Worm (Caenorhabditis elegans): Measurements from ENCODE around the gene cutl-2.

The cutl-2 gene

ce11 chrII:9691839-9692238 is 32.6 kb downstream of the cutl-2 start, which contains the start of gene nlp-11:
Gene nlp-11 (minus strand): TSS chrII:9691939.
- TF ChIP-seq snpc-1.3 (tag; optimal IDR thresholded peaks at IDR 0.05; ENCODE audit: insufficient read depth) (no peak), ceh-58 (GFP tag; IDR thresholded peaks at IDR 0.05) (no peak), nhr-179 (tag; optimal IDR thresholded peaks at IDR 0.05) (no peak), lin-54 (GFP tag; optimal IDR thresholded peaks at IDR 0.05) (no peak), efl-1 (GFP tag; optimal IDR thresholded peaks at IDR 0.05) (no peak), hsf-1 (GFP tag; IDR thresholded peaks at IDR 0.05) (no peak), gei-17 (GFP tag; optimal IDR thresholded peaks at IDR 0.05) (no peak), C06A6.2 (GFP tag; conservative IDR thresholded peaks at IDR 0.05) (no peak), madf-8 (GFP tag; conservative IDR thresholded peaks at IDR 0.05) (no peak), F55B11.4 (tag; optimal IDR thresholded peaks at IDR 0.05; ENCODE audit: borderline replicate concordance, insufficient read depth) (no peak), F10E7.11 (tag; optimal IDR thresholded peaks at IDR 0.05) (no peak), aptf-2 (GFP tag; conservative IDR thresholded peaks at IDR 0.05) (no peak), bed-1 (GFP tag; IDR thresholded peaks at IDR 0.05) (no peak), atf-7 (tag; optimal IDR thresholded peaks at IDR 0.05) (no peak), attf-6 (GFP tag; IDR thresholded peaks at IDR 0.05) (no peak), snpc-3.4 (tag; optimal IDR thresholded peaks at IDR 0.05) (no peak), ztf-18 (tag; optimal IDR thresholded peaks at IDR 0.05) (no peak), mcd-1 (GFP tag; IDR thresholded peaks at IDR 0.05) (no peak), D2030.7 (GFP tag; IDR thresholded peaks at IDR 0.05) (no peak), egl-44 (GFP tag; IDR thresholded peaks at IDR 0.05) (no peak)

ce11 chrII:9690067-9690632 is 34.3 kb downstream of the cutl-2 start:
- no peak for TF ChIP-seq ccch-3 (GFP tag; optimal IDR thresholded peaks at IDR 0.05)
- no peak for TF ChIP-seq F52B5.7 (tag; optimal IDR thresholded peaks at IDR 0.05)
- TF ChIP-seq mxl-1 (tag; optimal IDR thresholded peaks at IDR 0.05): no peak
- no peak for TF ChIP-seq snpc-4 (GFP tag; optimal IDR thresholded peaks at IDR 0.05)
- TF ChIP-seq snpc-4 (tag; optimal IDR thresholded peaks at IDR 0.05): no peak
- TF ChIP-seq ztf-18 (tag; optimal IDR thresholded peaks at IDR 0.05): no peak
- TF ChIP-seq ets-4 (GFP tag; optimal IDR thresholded peaks at IDR 0.05): no peak
- TF ChIP-seq sptf-2 (GFP tag; optimal IDR thresholded peaks at IDR 0.05): no peak
- TF ChIP-seq F37B4.10 (GFP tag; IDR thresholded peaks at IDR 0.05): no peak
- no peak for TF ChIP-seq atf-7 (tag; optimal IDR thresholded peaks at IDR 0.05)
- no peak for TF ChIP-seq hmg-1.2 (GFP tag; IDR thresholded peaks at IDR 0.05)

- TF ChIP-seq ztf-3 (GFP tag; optimal IDR thresholded peaks at IDR 0.05) (no peak), ztf-26 (tag; optimal IDR thresholded peaks at IDR 0.05) (peak; percentile 14), hmg-1.2 (GFP tag; IDR thresholded peaks at IDR 0.05) (peak; percentile 69), lin-40 (tag; optimal IDR thresholded peaks at IDR 0.05) (peak; percentile 16), attf-3 (GFP tag; conservative IDR thresholded peaks at IDR 0.05) (peak; percentile 66), madf-6 (GFP tag; IDR thresholded peaks at IDR 0.05) (no peak), Y95B8A.8 (GFP tag; IDR thresholded peaks at IDR 0.05) (no peak), chd-7 (tag; optimal IDR thresholded peaks at IDR 0.05) (no peak), nhr-179 (tag; optimal IDR thresholded peaks at IDR 0.05) (no peak), nhr-80 (tag; optimal IDR thresholded peaks at IDR 0.05) (peak; percentile 31), hmg-20 (GFP tag; IDR thresholded peaks at IDR 0.05) (no peak), F23B12.7 (tag; optimal IDR thresholded peaks at IDR 0.05; ENCODE audit: insufficient read depth) (peak; percentile 7), nhr-90 (tag; optimal IDR thresholded peaks at IDR 0.05) (no peak), Y79H2A.3 (GFP tag; conservative IDR thresholded peaks at IDR 0.05) (no peak), unc-62 (GFP tag; optimal IDR thresholded peaks at IDR 0.05) (no peak), mcd-1 (GFP tag; IDR thresholded peaks at IDR 0.05) (no peak)
These were observed 37.7 kb downstream of the cutl-2 start, which contains the start of gene ZK1320.9 for ce11 chrII:9686663-9687193. Gene ZK1320.9 (minus strand): TSS chrII:9686713.

Data from whole organism, young adult.